Fruit fly (Drosophila melanogaster): ENCODE results near the gene Marcal1.

DNA sequence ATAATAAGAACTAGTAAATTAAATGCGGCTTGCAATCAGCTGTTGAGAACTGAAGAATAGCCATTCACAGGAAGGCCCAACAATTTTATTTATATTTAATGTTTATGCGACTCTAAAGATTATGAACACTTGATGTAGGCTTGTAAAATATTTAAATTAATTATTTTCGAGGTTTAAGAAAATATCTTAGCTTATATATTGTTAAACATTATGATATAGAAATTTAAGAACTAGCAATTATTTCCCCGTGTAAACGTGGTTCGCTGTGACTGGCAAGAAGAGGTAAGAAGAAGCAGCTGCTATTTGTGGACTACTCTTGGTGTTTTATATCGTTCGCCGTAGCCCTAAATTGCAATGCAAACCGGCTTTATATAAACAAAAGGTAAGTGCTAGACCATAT is 10.0 kb upstream of the Marcal1 start, which contains the start of the genes mRpL24 and betaggt-I:
- TF ChIP-seq kay (GFP tag; ENCODE audit: borderline replicate concordance) (peak; percentile 97), bab1 (GFP tag; optimal IDR thresholded peaks at IDR 0.05) (peak; percentile 99)

Data from whole organism, adult.